Worm (Caenorhabditis elegans) whole organism, early embryonic: ENCODE measurements around the gene AH6.3.

Source experiments
- B0310.2 ChIP-seq: sonication (generic microtip); optimal IDR thresholded peaks from 2 replicates; lab custom pipeline; 2016; ENCODE audit warnings: mild to moderate bottlenecking, missing genetic modification characterization, missing compliant biosample characterization
- aly-1 ChIP-seq: sonication (generic microtip); optimal IDR thresholded peaks from 2 replicates; lab custom pipeline; 2016; ENCODE audit warnings: missing genetic modification characterization, missing compliant biosample characterization
- ama-1 ChIP-seq: fragments of 150-350 bp; optimal IDR thresholded peaks from 2 replicates; lab custom pipeline; 2014
- ets-7 ChIP-seq: sonication (generic microtip); optimal IDR thresholded peaks from 2 replicates; lab custom pipeline; 2016; ENCODE audit warnings: missing genotype, missing genetic modification characterization, missing compliant biosample characterization
- flt-1 ChIP-seq: fragments of 200-800 bp; sonication (Bioruptor generic); IDR thresholded peaks from 2 replicates; pipeline ENCODE4 v1.3.6; 2022; ENCODE audit warnings: missing genetic modification characterization, missing compliant biosample characterization
- hmbx-1 ChIP-seq: sonication (generic microtip); optimal IDR thresholded peaks from 2 replicates; lab custom pipeline; 2016; ENCODE audit warnings: mild to moderate bottlenecking, missing genetic modification characterization, missing compliant biosample characterization
- hmg-4 ChIP-seq: fragments of 200-800 bp; sonication (Bioruptor generic); optimal IDR thresholded peaks from 2 replicates; lab custom pipeline; 2018; ENCODE audit warnings: mild to moderate bottlenecking, missing genetic modification characterization, missing compliant biosample characterization
- hnd-1 ChIP-seq: sonication (generic microtip); optimal IDR thresholded peaks from 2 replicates; lab custom pipeline; 2016; ENCODE audit warnings: missing genetic modification characterization, missing compliant biosample characterization
- scrt-1 ChIP-seq: fragments of 200-800 bp; sonication (Bioruptor generic); IDR thresholded peaks from 2 replicates; pipeline ENCODE4 v1.3.6; 2022; ENCODE audit warnings: missing genetic modification characterization, missing compliant biosample characterization
- sea-1 ChIP-seq: fragments of 200-800 bp; sonication (Bioruptor generic); conservative IDR thresholded peaks from 2 replicates; pipeline ENCODE4 v1.3.6; 2022; ENCODE audit warnings: missing genetic modification characterization, missing compliant biosample characterization
- tbx-11 ChIP-seq: fragments of 200-800 bp; sonication (Bioruptor generic); IDR thresholded peaks from 2 replicates; pipeline ENCODE4 v1.3.6; 2022; ENCODE audit warnings: missing genetic modification characterization, missing compliant biosample characterization
- tbx-37 ChIP-seq: fragments of 200-800 bp; sonication (Bioruptor generic); conservative IDR thresholded peaks from 2 replicates; pipeline ENCODE4 v1.3.6; 2022; ENCODE audit warnings: missing genetic modification reagents, missing genetic modification characterization, missing compliant biosample characterization
- tra-4 ChIP-seq: sonication (generic microtip); optimal IDR thresholded peaks from 2 replicates; lab custom pipeline; 2017; ENCODE audit warnings: missing genetic modification characterization, missing compliant biosample characterization

DNA sequence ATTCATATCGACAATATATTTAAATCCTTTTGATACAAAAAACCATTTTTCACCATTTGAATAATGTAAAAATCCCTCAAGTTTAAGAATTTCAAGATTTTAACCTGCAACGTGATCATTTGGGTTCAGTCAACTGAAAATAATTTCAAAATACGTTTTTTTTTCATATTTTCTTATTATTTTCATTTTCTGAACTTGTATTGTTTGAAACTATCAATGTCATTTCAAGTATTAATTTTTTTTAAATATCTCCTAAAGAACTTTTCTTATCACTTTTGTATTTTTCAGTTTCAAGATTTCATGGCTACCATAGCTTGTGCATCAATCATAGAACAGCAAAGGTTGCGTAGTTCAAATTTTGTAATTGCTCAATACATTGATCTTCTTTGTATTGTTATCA is 13.2 kb downstream of the AH6.3 start, which contains the start of gene sra-9:
- no peak for TF ChIP-seq hmg-4 (GFP tag; lab: Kevin White, UChicago)
- TF ChIP-seq ets-7 (tag; lab: Kevin White, UChicago): no peak
- no peak for TF ChIP-seq B0310.2 (tag; lab: Kevin White, UChicago)
- no peak for TF ChIP-seq ama-1 (lab: Kevin White, UChicago)
- TF ChIP-seq flt-1: no peak
- no peak for TF ChIP-seq aly-1 (tag; lab: Kevin White, UChicago)
- TF ChIP-seq scrt-1 (GFP tag; lab: Robert Waterston, UW): no peak
- TF ChIP-seq sea-1 (GFP tag; lab: Robert Waterston, UW): no peak
- no peak for TF ChIP-seq hmbx-1
- TF ChIP-seq tbx-37 (GFP tag; lab: Robert Waterston, UW): no peak
- TF ChIP-seq hnd-1 (tag; lab: Kevin White, UChicago): no peak
- no peak for TF ChIP-seq tra-4
- TF ChIP-seq tbx-11 (GFP tag; lab: Robert Waterston, UW): no peak
